Fruit fly (Drosophila melanogaster): ENCODE measurements around the gene mud.

mud gene

dm6 chrX:14247035-14247786 is at the start of gene mud:
mud (plus strand) TSS chrX:14247732.
- no peak for TF ChIP-seq Hr4 (GFP tag; optimal IDR thresholded peaks at IDR 0.05)
- TF ChIP-seq eg (GFP tag; IDR thresholded peaks at IDR 0.05): peak; percentile 33; the same call in 1 of the 3 replicates
- peak; percentile 12 for TF ChIP-seq CG10631 (GFP tag; optimal IDR thresholded peaks at IDR 0.05)
- peak; percentile 11 for TF ChIP-seq CG31627 (GFP tag; optimal IDR thresholded peaks at IDR 0.05)

- no peak for TF ChIP-seq dac (GFP tag; optimal IDR thresholded peaks at IDR 0.05)
- no peak for TF ChIP-seq fd85E (GFP tag; optimal IDR thresholded peaks at IDR 0.05)
- TF ChIP-seq Eip78C (GFP tag): peak; percentile 11
- TF ChIP-seq ss (GFP tag; optimal IDR thresholded peaks at IDR 0.05): peak in 1 of 2 experiments; percentile 40
- TF ChIP-seq CG8119 (GFP tag; IDR thresholded peaks at IDR 0.05): peak; percentile 29; the same call in 1 of the 3 replicates
- no peak for TF ChIP-seq cyc (GFP tag; optimal IDR thresholded peaks at IDR 0.05)
- TF ChIP-seq CG15336 (GFP tag; IDR thresholded peaks at IDR 0.05): peak; percentile 24; the same call in 1 of the 2 replicates
- TF ChIP-seq eg (GFP tag; IDR thresholded peaks at IDR 0.05): peak; percentile 7; the same call in 1 of the 3 replicates
These were observed 47.5 kb upstream of the mud start, which contains the start of gene CG11590 for dm6 chrX:14199967-14200531. CG11590 (plus strand) TSS chrX:14200178.

dm6 chrX:14201178-14201577 is 46.4 kb upstream of the mud start, which contains the start of gene Prp16:
Prp16 (plus strand) TSS chrX:14201362.
- TF ChIP-seq esn (GFP tag; optimal IDR thresholded peaks at IDR 0.05) (no peak), CG6163 (GFP tag; IDR thresholded peaks at IDR 0.05) (no peak), cyc (GFP tag; optimal IDR thresholded peaks at IDR 0.05) (no peak), CG6792 (GFP tag; optimal IDR thresholded peaks at IDR 0.05) (no peak), CG6854 (GFP tag; optimal IDR thresholded peaks at IDR 0.05) (no peak), CG4318 (GFP tag; optimal IDR thresholded peaks at IDR 0.05) (no peak), CG3032 (tag; optimal IDR thresholded peaks at IDR 0.05) (no peak), net (GFP tag; optimal IDR thresholded peaks at IDR 0.05) (no peak), pdm3 (GFP tag; optimal IDR thresholded peaks at IDR 0.05) (no peak), Smox (GFP tag; optimal IDR thresholded peaks at IDR 0.05) (no peak), Ets96B (tag; optimal IDR thresholded peaks at IDR 0.05) (no peak), Eip93F (GFP tag; optimal IDR thresholded peaks at IDR 0.05) (no peak), OdsH (GFP tag; optimal IDR thresholded peaks at IDR 0.05) (no peak), topi (GFP tag; optimal IDR thresholded peaks at IDR 0.05) (no peak), Gug (GFP tag; IDR thresholded peaks at IDR 0.05) (no peak), acj6 (GFP tag; optimal IDR thresholded peaks at IDR 0.05) (no peak)

- peak; percentile 66 for TF ChIP-seq pdm3 (GFP tag; optimal IDR thresholded peaks at IDR 0.05)
- TF ChIP-seq Lpt (GFP tag; optimal IDR thresholded peaks at IDR 0.05): peak; percentile 40
- no peak for TF ChIP-seq CG4318 (GFP tag; optimal IDR thresholded peaks at IDR 0.05)
- no peak for TF ChIP-seq vri (GFP tag; optimal IDR thresholded peaks at IDR 0.05)
- TF ChIP-seq CG3032 (tag; optimal IDR thresholded peaks at IDR 0.05): peak; percentile 75
- TF ChIP-seq cyc (GFP tag; optimal IDR thresholded peaks at IDR 0.05): peak; percentile 65
- peak; percentile 85 for TF ChIP-seq Eip75B (GFP tag; optimal IDR thresholded peaks at IDR 0.05)
- peak; percentile 96 for TF ChIP-seq Eip78C (GFP tag)
- peak; percentile 85 for TF ChIP-seq CG6276 (GFP tag; optimal IDR thresholded peaks at IDR 0.05)
- peak; percentile 62 for TF ChIP-seq spab (GFP tag; optimal IDR thresholded peaks at IDR 0.05)
- TF ChIP-seq Eip93F (GFP tag; optimal IDR thresholded peaks at IDR 0.05): no peak
- no peak; the same call in 1 of the 2 replicates for TF ChIP-seq Gug (GFP tag; IDR thresholded peaks at IDR 0.05)
- TF ChIP-seq dac (GFP tag; optimal IDR thresholded peaks at IDR 0.05): peak; percentile 44
- peak; percentile 71 for TF ChIP-seq CG16779 (tag; optimal IDR thresholded peaks at IDR 0.05)
- peak; percentile 71 for TF ChIP-seq CG10669 (GFP tag; optimal IDR thresholded peaks at IDR 0.05)
- TF ChIP-seq esn (GFP tag; optimal IDR thresholded peaks at IDR 0.05): peak; percentile 68
- peak; percentile 73 for TF ChIP-seq Hr4 (GFP tag; optimal IDR thresholded peaks at IDR 0.05)
- peak; percentile 56 for TF ChIP-seq fd85E (GFP tag; optimal IDR thresholded peaks at IDR 0.05)
- peak; percentile 64 for TF ChIP-seq achi (GFP tag; optimal IDR thresholded peaks at IDR 0.05)
- peak; percentile 74 for TF ChIP-seq CG6808 (GFP tag; optimal IDR thresholded peaks at IDR 0.05)
- peak; percentile 77 for TF ChIP-seq CG3919 (GFP tag; optimal IDR thresholded peaks at IDR 0.05)
- peak; percentile 84 for TF ChIP-seq eg (GFP tag; IDR thresholded peaks at IDR 0.05)
- TF ChIP-seq Blimp-1 (GFP tag; optimal IDR thresholded peaks at IDR 0.05): peak; percentile 36
- TF ChIP-seq Hr39 (GFP tag; optimal IDR thresholded peaks at IDR 0.05): peak; percentile 46
- no peak for TF ChIP-seq fkh (GFP tag; optimal IDR thresholded peaks at IDR 0.05)
- no peak for TF ChIP-seq Hr38 (GFP tag; optimal IDR thresholded peaks at IDR 0.05)
- peak; percentile 38 for TF ChIP-seq CG8319 (GFP tag; optimal IDR thresholded peaks at IDR 0.05)
These were observed 38.9 kb upstream of the mud start for dm6 chrX:14208426-14209208.

All from whole organism, prepupa.